Fruit fly (Drosophila melanogaster): ENCODE measurements around the gene CG8641.

The CG8641 gene

dm6 chr3L:7012271-7012670 lies 65.0 kb downstream of the CG8641 start:
- TF ChIP-seq CG33017 (tag; optimal IDR thresholded peaks at IDR 0.05) (no peak), cic (GFP tag; optimal IDR thresholded peaks at IDR 0.05) (no peak)

dm6 chr3L:7009886-7010285 lies 67.4 kb downstream of the CG8641 start:
- no peak for TF ChIP-seq CG5204 (GFP tag; optimal IDR thresholded peaks at IDR 0.05)
- no peak for TF ChIP-seq CG7045 (GFP tag; optimal IDR thresholded peaks at IDR 0.05)
- no peak for TF ChIP-seq CG12768 (GFP tag; optimal IDR thresholded peaks at IDR 0.05)
- TF ChIP-seq Crg-1 (GFP tag; optimal IDR thresholded peaks at IDR 0.05), result no peak
- no peak for TF ChIP-seq cic (GFP tag; optimal IDR thresholded peaks at IDR 0.05)
- TF ChIP-seq Clk (GFP tag; optimal IDR thresholded peaks at IDR 0.05), result no peak
- no peak for TF ChIP-seq toe (GFP tag; optimal IDR thresholded peaks at IDR 0.05)
- no peak for TF ChIP-seq pad (GFP tag; optimal IDR thresholded peaks at IDR 0.05)
- TF ChIP-seq CG14711 (tag; optimal IDR thresholded peaks at IDR 0.05), result no peak
- no peak for TF ChIP-seq bab1 (GFP tag; optimal IDR thresholded peaks at IDR 0.05)

dm6 chr3L:7009411-7009810 lies 67.9 kb downstream of the CG8641 start:
- TF ChIP-seq CG11617 (GFP tag; optimal IDR thresholded peaks at IDR 0.05) (no peak), CG5204 (GFP tag; optimal IDR thresholded peaks at IDR 0.05) (no peak), kay (GFP tag; ENCODE audit: borderline replicate concordance) (no peak), Clk (GFP tag; optimal IDR thresholded peaks at IDR 0.05) (no peak)

Data from whole organism, adult.